Worm (Caenorhabditis elegans) whole organism, L4 larva: ENCODE data around the gene C01G10.6.

ENCODE experiments used
- F10B5.3 ChIP-seq: sonication (generic microtip); optimal IDR thresholded peaks from 2 replicates; lab custom pipeline; 2016; ENCODE audit warnings: mild to moderate bottlenecking, missing genetic modification characterization, missing compliant biosample characterization
- F26F4.8 ChIP-seq: fragments of 200-800 bp; sonication (Bioruptor generic); conservative IDR thresholded peaks from 2 replicates; pipeline ENCODE4 v1.3.6; 2022; ENCODE audit warnings: missing genetic modification characterization, missing compliant biosample characterization
- F44E2.7 ChIP-seq: fragments of 200-800 bp; sonication (Bioruptor generic); IDR thresholded peaks from 2 replicates; pipeline ENCODE4 v2.1.2; 2022; ENCODE audit warnings: missing genetic modification characterization, missing compliant biosample characterization
- F49E8.2 ChIP-seq: sonication (generic microtip); optimal IDR thresholded peaks from 2 replicates; lab custom pipeline; 2016; ENCODE audit warnings: missing compliant biosample characterization, mild to moderate bottlenecking, missing genetic modification characterization, borderline replicate concordance
- R02D3.7 ChIP-seq: fragments of 150-350 bp; sonication (generic microtip); optimal IDR thresholded peaks from 3 replicates; lab custom pipeline; 2014; ENCODE audit warnings: missing biosample characterization, missing genetic modification characterization
- T26A8.4 ChIP-seq: fragments of 200-800 bp; sonication (Bioruptor generic); IDR thresholded peaks from 2 replicates; pipeline ENCODE4 v1.3.6; 2022; ENCODE audit warnings: missing genetic modification characterization, missing compliant biosample characterization
- Y48G9A.11 ChIP-seq: fragments of 200-800 bp; sonication (Bioruptor generic); IDR thresholded peaks from 2 replicates; pipeline ENCODE4 v1.3.6; 2022; ENCODE audit warnings: missing genetic modification reagents, missing genetic modification characterization, missing compliant biosample characterization
- Y75B8A.6 ChIP-seq: fragments of 200-800 bp; sonication (Bioruptor generic); IDR thresholded peaks from 2 replicates; pipeline ENCODE4 v1.3.6; 2022; ENCODE audit warnings: missing genetic modification reagents, missing genetic modification characterization, missing compliant biosample characterization
- ZK337.2 ChIP-seq: fragments of 200-800 bp; sonication (Bioruptor generic); IDR thresholded peaks from 2 replicates; pipeline ENCODE4 v1.3.6; 2022; ENCODE audit warnings: missing genetic modification reagents, missing genetic modification characterization, missing compliant biosample characterization
- ZK546.5 ChIP-seq, 2 experiments: sonication (generic microtip); optimal IDR thresholded peaks; 2 replicates each; lab custom pipeline; 2017; ENCODE audit warnings: missing biosample characterization in 2 of 2, missing genetic modification characterization in 2 of 2
- aha-1 ChIP-seq: fragments of 150-350 bp; peaks from one replicate; lab custom pipeline; 2014; ENCODE audit warnings: missing biosample characterization, missing genetic modification characterization
- ama-1 ChIP-seq: fragments of 150-350 bp; optimal IDR thresholded peaks from 2 replicates; lab custom pipeline; 2014; ENCODE audit warnings: inconsistent platforms, mixed read lengths
- arid-1 ChIP-seq: fragments of 200-800 bp; sonication (Bioruptor generic); conservative IDR thresholded peaks from 2 replicates; pipeline ENCODE4 v1.3.6; 2022; ENCODE audit warnings: missing genetic modification reagents, missing genetic modification characterization, missing compliant biosample characterization
- ceh-82 ChIP-seq: sonication (generic microtip); optimal IDR thresholded peaks from 2 replicates; lab custom pipeline; 2017; ENCODE audit warnings: missing biosample characterization, missing genetic modification characterization
- daf-16 ChIP-seq, 3 experiments: sonication (generic microtip); optimal IDR thresholded peaks; 2 replicates each; lab custom pipeline; 2016 to 2017; ENCODE audit warnings: missing genetic modification characterization in 3 of 3, missing genetic modification reagents in 3 of 3, mild to moderate bottlenecking in 2 of 3, missing compliant biosample characterization in 2 of 3, missing biosample characterization in 1 of 3, moderate library complexity in 1 of 3
- daf-19 ChIP-seq: fragments of 200-800 bp; sonication (Bioruptor generic); conservative IDR thresholded peaks from 2 replicates; pipeline ENCODE4 v1.3.6; 2022; ENCODE audit warnings: missing genetic modification characterization, missing compliant biosample characterization
- dmd-6 ChIP-seq: fragments of 200-800 bp; sonication (Bioruptor generic); IDR thresholded peaks from 2 replicates; pipeline ENCODE4 v1.3.6; 2022; ENCODE audit warnings: missing genetic modification reagents, missing genetic modification characterization, missing compliant biosample characterization
- dmd-8 ChIP-seq: fragments of 200-800 bp; sonication (Bioruptor generic); IDR thresholded peaks from 2 replicates; pipeline ENCODE4 v1.3.6; 2022; ENCODE audit warnings: missing genetic modification characterization, missing compliant biosample characterization
- dpl-1 ChIP-seq: fragments of 150-350 bp; optimal IDR thresholded peaks from 2 replicates; lab custom pipeline; 2014; ENCODE audit warnings: missing biosample characterization, missing genetic modification reagents, missing genetic modification characterization
- duxl-1 ChIP-seq: sonication (generic microtip); optimal IDR thresholded peaks from 2 replicates; lab custom pipeline; 2016; ENCODE audit warnings: mild to moderate bottlenecking, missing genetic modification characterization, moderate library complexity, missing compliant biosample characterization; ENCODE audit not compliant: poor library complexity
- dve-1 ChIP-seq: sonication (generic microtip); optimal IDR thresholded peaks from 2 replicates; lab custom pipeline; 2017; ENCODE audit warnings: antibody characterized with exemption, mild to moderate bottlenecking, missing genetic modification characterization, missing compliant biosample characterization; ENCODE audit not compliant: insufficient read depth
- egl-43 ChIP-seq: fragments of 200-800 bp; sonication (Bioruptor generic); IDR thresholded peaks from 2 replicates; pipeline ENCODE4 v1.3.6; 2022; ENCODE audit warnings: missing genetic modification reagents, missing genetic modification characterization, missing compliant biosample characterization
- hmg-1.1 ChIP-seq: fragments of 200-800 bp; sonication (Bioruptor generic); IDR thresholded peaks from 2 replicates; pipeline ENCODE4 v1.3.6; 2022; ENCODE audit warnings: missing genetic modification reagents, missing genetic modification characterization, missing compliant biosample characterization
- lim-7 ChIP-seq: fragments of 200-800 bp; sonication (Bioruptor generic); IDR thresholded peaks from 2 replicates; pipeline ENCODE4 v1.3.6; 2022; ENCODE audit warnings: missing genetic modification characterization, missing compliant biosample characterization
- lin-13 ChIP-seq: fragments of 150-350 bp; optimal IDR thresholded peaks from 2 replicates; lab custom pipeline; 2014; ENCODE audit warnings: missing biosample characterization, missing genetic modification reagents, missing genetic modification characterization
- lin-15B ChIP-seq: fragments of 150-350 bp; sonication (generic microtip); optimal IDR thresholded peaks from 3 replicates; lab custom pipeline; 2014; ENCODE audit warnings: missing biosample characterization, missing genetic modification characterization
- lin-38 ChIP-seq: fragments of 200-800 bp; sonication (Bioruptor generic); IDR thresholded peaks from 2 replicates; pipeline ENCODE4 v1.3.6; 2022; ENCODE audit warnings: missing genetic modification reagents, missing genetic modification characterization, missing compliant biosample characterization
- lir-3 ChIP-seq: sonication (generic microtip); optimal IDR thresholded peaks from 2 replicates; lab custom pipeline; 2016; ENCODE audit warnings: mild to moderate bottlenecking, missing genetic modification characterization, missing compliant biosample characterization
- lsy-2 ChIP-seq, 2 experiments: fragments of 150-350 bp in 1 of 2; sonication (generic microtip) in 1 of 2; optimal IDR thresholded peaks; 2 replicates each; lab custom pipeline; 2014 to 2017; ENCODE audit warnings: missing biosample characterization in 2 of 2, missing genetic modification characterization in 2 of 2
- madf-9 ChIP-seq: fragments of 200-800 bp; sonication (Bioruptor generic); conservative IDR thresholded peaks from 2 replicates; pipeline ENCODE4 v1.3.6; 2022; ENCODE audit warnings: missing genetic modification reagents, missing genetic modification characterization, missing compliant biosample characterization
- mdl-1 ChIP-seq, 2 experiments: fragments of 150-350 bp in 1 of 2; sonication (generic microtip) in 1 of 2; optimal IDR thresholded peaks; 2 replicates each; lab custom pipeline; 2014 to 2017; ENCODE audit warnings: missing biosample characterization in 2 of 2, missing genetic modification characterization in 2 of 2
- nhr-111 ChIP-seq: fragments of 200-800 bp; sonication (Bioruptor generic); optimal IDR thresholded peaks from 2 replicates; lab custom pipeline; 2018; ENCODE audit warnings: mild to moderate bottlenecking, missing genetic modification characterization, missing compliant biosample characterization
- nhr-237 ChIP-seq: sonication (generic microtip); optimal IDR thresholded peaks from 2 replicates; lab custom pipeline; 2017; ENCODE audit warnings: missing biosample characterization, missing genetic modification characterization
- nhr-25 ChIP-seq: sonication (generic microtip); optimal IDR thresholded peaks from 2 replicates; lab custom pipeline; 2017; ENCODE audit warnings: missing genetic modification characterization, mild to moderate bottlenecking, missing compliant biosample characterization, antibody characterized with exemption, moderate library complexity, borderline replicate concordance; ENCODE audit not compliant: insufficient read depth
- nhr-41 ChIP-seq: fragments of 200-800 bp; sonication (Bioruptor generic); IDR thresholded peaks from 2 replicates; pipeline ENCODE4 v1.3.6; 2022; ENCODE audit warnings: missing genetic modification reagents, missing genetic modification characterization, missing compliant biosample characterization
- nhr-48 ChIP-seq: sonication (generic microtip); optimal IDR thresholded peaks from 2 replicates; lab custom pipeline; 2016; ENCODE audit warnings: mild to moderate bottlenecking, missing genetic modification characterization, missing compliant biosample characterization
- nhr-6 ChIP-seq: fragments of 150-350 bp; optimal IDR thresholded peaks from 2 replicates; lab custom pipeline; 2014; ENCODE audit warnings: missing biosample characterization, missing genetic modification characterization
- pha-4 ChIP-seq, 2 experiments: fragments of 150-350 bp in 1 of 2; fragments of 200-800 bp in 1 of 2; sonication (Bioruptor generic) in 1 of 2; IDR thresholded peaks in 1 of 2; optimal IDR thresholded peaks in 1 of 2; 2 replicates each; pipeline versions ENCODE4 v1.3.6 to Lab custom; 2014 to 2022; ENCODE audit warnings: missing genetic modification characterization in 2 of 2, missing genetic modification reagents in 2 of 2, missing biosample characterization in 1 of 2, missing compliant biosample characterization in 1 of 2
- pqm-1 ChIP-seq: sonication (generic microtip); optimal IDR thresholded peaks from 2 replicates; lab custom pipeline; 2017; ENCODE audit warnings: missing biosample characterization, missing genetic modification characterization
- sdz-12 ChIP-seq: fragments of 200-800 bp; sonication (Bioruptor generic); optimal IDR thresholded peaks from 2 replicates; lab custom pipeline; 2018; ENCODE audit warnings: mild to moderate bottlenecking, missing genetic modification characterization, missing compliant biosample characterization
- snpc-4 ChIP-seq: fragments of 150-350 bp; optimal IDR thresholded peaks from 2 replicates; lab custom pipeline; 2014; ENCODE audit warnings: missing biosample characterization, missing genetic modification characterization
- spr-3 ChIP-seq: fragments of 200-800 bp; sonication (Bioruptor generic); optimal IDR thresholded peaks from 2 replicates; lab custom pipeline; 2018; ENCODE audit warnings: mild to moderate bottlenecking, missing genetic modification characterization, missing compliant biosample characterization
- tra-1 ChIP-seq: fragments of 200-800 bp; sonication (Bioruptor generic); IDR thresholded peaks from 2 replicates; pipeline ENCODE4 v1.3.6; 2022; ENCODE audit warnings: missing genetic modification reagents, missing genetic modification characterization, missing compliant biosample characterization
- zfp-3 ChIP-seq: fragments of 200-800 bp; sonication (Bioruptor generic); conservative IDR thresholded peaks from 2 replicates; pipeline ENCODE4 v1.3.6; 2022; ENCODE audit warnings: missing genetic modification reagents, missing genetic modification characterization, missing compliant biosample characterization

C01G10.6 gene

DNA sequence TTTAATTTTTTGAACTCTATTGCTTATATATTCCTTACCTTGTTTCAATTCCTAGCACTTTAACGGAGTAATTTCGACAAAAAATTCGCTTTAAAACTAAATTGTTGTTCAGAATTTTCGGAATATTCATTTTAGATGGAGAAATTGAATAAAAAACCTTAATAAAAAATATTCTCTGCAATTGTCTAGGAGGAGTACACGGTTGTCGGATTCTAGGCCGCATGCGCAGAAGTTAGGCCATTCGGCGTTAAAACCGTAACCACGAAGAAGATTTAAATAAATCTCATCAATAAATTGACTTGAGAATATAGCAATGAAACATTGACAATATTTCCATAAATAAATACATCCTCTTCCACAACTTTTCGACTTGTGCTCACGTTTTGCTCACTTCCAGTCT lies 5.2 kb upstream of the C01G10.6 start, which contains the start of the genes C01G10.10 and C01G10.9 (continued):
- 0 out of 2 replicates have a peak, but pooled peaks have one; percentile 24 for TF ChIP-seq madf-9 (GFP tag; lab: Robert Waterston, UW)
- TF ChIP-seq ZK337.2 (GFP tag; lab: Robert Waterston, UW): 0 out of 2 replicates have a peak, but pooled peaks have one; percentile 69
- peak; percentile 1 for TF ChIP-seq nhr-48 (tag; lab: Kevin White, UChicago)
- peak; percentile 71 for TF ChIP-seq duxl-1 (tag; lab: Kevin White, UChicago)
- TF ChIP-seq pqm-1: no peak
- peak in 1 of 2 experiments; percentile 80 for TF ChIP-seq lsy-2 (tag; optimal IDR thresholded peaks at IDR 0.05; lab: Kevin White, UChicago)
- peak in 1 of 2 experiments; percentile 7 for TF ChIP-seq daf-16 (GFP tag; optimal IDR thresholded peaks at IDR 0.05; lab: Kevin White, UChicago)
- peak; percentile 19 for TF ChIP-seq daf-16 (tag; optimal IDR thresholded peaks at IDR 0.05; lab: Kevin White, UChicago)
- TF ChIP-seq aha-1 (tag; lab: Kevin White, UChicago): peak; percentile 31
- peak; percentile 74 for TF ChIP-seq lin-38 (GFP tag; lab: Robert Waterston, UW)
- TF ChIP-seq dmd-6 (GFP tag; lab: Robert Waterston, UW): peak; percentile 64

DNA sequence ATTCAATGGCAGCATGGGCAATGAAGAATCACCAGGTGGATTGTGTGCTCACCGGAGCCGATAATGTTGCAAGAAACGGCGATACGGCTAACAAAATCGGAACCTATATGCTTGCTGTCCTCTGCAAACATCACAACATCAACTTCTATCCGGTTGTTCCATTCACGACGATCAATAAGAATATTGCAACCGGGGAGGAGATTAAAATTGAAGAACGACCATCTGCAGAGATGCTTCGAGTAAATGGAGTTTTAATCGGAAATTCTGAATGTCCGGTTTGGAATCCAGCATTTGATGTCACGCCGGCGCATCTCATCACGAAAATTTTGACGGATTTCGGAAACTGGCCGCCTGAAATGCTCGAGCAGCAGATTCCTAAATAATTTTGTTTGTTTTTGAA lies 3.8 kb upstream of the C01G10.6 start:
- no peak for TF ChIP-seq dpl-1
- TF ChIP-seq T26A8.4 (GFP tag; lab: Robert Waterston, UW): peak; percentile 14; the same call in 1 of the 2 replicates
- TF ChIP-seq ama-1 (lab: Kevin White, UChicago): peak; percentile 70
- no peak for TF ChIP-seq nhr-237
- TF ChIP-seq daf-19 (GFP tag; lab: Robert Waterston, UW): no peak
- TF ChIP-seq nhr-6 (tag; lab: Kevin White, UChicago): peak; percentile 48
- no peak for TF ChIP-seq ZK337.2 (GFP tag; lab: Robert Waterston, UW)
- no peak for TF ChIP-seq sdz-12
- TF ChIP-seq aha-1 (tag; lab: Kevin White, UChicago): peak; percentile 18
- TF ChIP-seq zfp-3 (GFP tag; lab: Robert Waterston, UW): no peak
- 0 out of 2 replicates have a peak, but pooled peaks have one; percentile 30 for TF ChIP-seq arid-1
- TF ChIP-seq nhr-41 (GFP tag; lab: Robert Waterston, UW): no peak
- peak; percentile 58; the same call in 1 of the 2 replicates for TF ChIP-seq Y48G9A.11 (GFP tag; lab: Robert Waterston, UW)
- no peak for TF ChIP-seq lin-15B (tag; lab: Kevin White, UChicago)
- no peak for TF ChIP-seq F26F4.8 (GFP tag; lab: Robert Waterston, UW)
- no peak for TF ChIP-seq pqm-1
- TF ChIP-seq lin-13 (GFP tag; lab: Kevin White, UChicago): peak; percentile 35
- TF ChIP-seq spr-3: no peak
- no peak for TF ChIP-seq F10B5.3 (tag; lab: Kevin White, UChicago)
- TF ChIP-seq lsy-2 (tag; optimal IDR thresholded peaks at IDR 0.05; lab: Kevin White, UChicago): no peak
- no peak for TF ChIP-seq ZK546.5 (tag; optimal IDR thresholded peaks at IDR 0.05; lab: Kevin White, UChicago)
- 0 out of 2 replicates have a peak, but pooled peaks have one; percentile 21 for TF ChIP-seq Y75B8A.6 (GFP tag; lab: Robert Waterston, UW)
- peak; percentile 32 for TF ChIP-seq F49E8.2 (tag; lab: Kevin White, UChicago)
- TF ChIP-seq egl-43 (GFP tag; lab: Robert Waterston, UW): peak; percentile 47; the same call in 1 of the 2 replicates
- TF ChIP-seq snpc-4 (tag; lab: Kevin White, UChicago): no peak
- peak; percentile 66 for TF ChIP-seq lin-38 (GFP tag; lab: Robert Waterston, UW)
- no peak for TF ChIP-seq R02D3.7 (tag; lab: Kevin White, UChicago)
- no peak for TF ChIP-seq F44E2.7
- no peak for TF ChIP-seq lir-3 (tag; lab: Kevin White, UChicago)
- no peak for TF ChIP-seq daf-16 (GFP tag; optimal IDR thresholded peaks at IDR 0.05; lab: Kevin White, UChicago)
- peak; percentile 25 for TF ChIP-seq daf-16 (tag; optimal IDR thresholded peaks at IDR 0.05; lab: Kevin White, UChicago)
- TF ChIP-seq ceh-82 (tag; lab: Kevin White, UChicago): no peak
- no peak for TF ChIP-seq nhr-111 (GFP tag; lab: Kevin White, UChicago)
- peak; percentile 47; the same call in 1 of the 2 replicates for TF ChIP-seq pha-4 (GFP tag; IDR thresholded peaks at IDR 0.05; lab: Robert Waterston, UW)
- TF ChIP-seq pha-4 (tag; optimal IDR thresholded peaks at IDR 0.05; lab: Kevin White, UChicago): no peak
- TF ChIP-seq mdl-1 (tag; optimal IDR thresholded peaks at IDR 0.05; lab: Kevin White, UChicago): no peak
- no peak for TF ChIP-seq dmd-8 (GFP tag; lab: Robert Waterston, UW)
- TF ChIP-seq tra-1 (GFP tag; lab: Robert Waterston, UW): no peak
- TF ChIP-seq dve-1 (tag; lab: Kevin White, UChicago): peak; percentile 10
- TF ChIP-seq duxl-1 (tag; lab: Kevin White, UChicago): peak; percentile 44
- no peak for TF ChIP-seq nhr-25
- no peak for TF ChIP-seq lim-7 (GFP tag; lab: Robert Waterston, UW)
- TF ChIP-seq hmg-1.1 (GFP tag; lab: Robert Waterston, UW): no peak
